Worm (Caenorhabditis elegans) whole organism, L2 larva: Measurements from ENCODE around the gene B0228.8.

Source experiments
- aly-2 ChIP-seq: fragments of 150-350 bp; optimal IDR thresholded peaks from 2 replicates; lab custom pipeline; 2014; ENCODE audit warnings: missing biosample characterization, missing genetic modification characterization
- ama-1 ChIP-seq: fragments of 150-350 bp; optimal IDR thresholded peaks from 2 replicates; lab custom pipeline; 2018; ENCODE audit warnings: inconsistent platforms
- elt-3 ChIP-seq: sonication (generic microtip); optimal IDR thresholded peaks from 2 replicates; lab custom pipeline; 2017; ENCODE audit warnings: missing biosample characterization, missing genetic modification characterization
- lsy-2 ChIP-seq, 2 experiments: fragments of 150-350 bp in 1 of 2; sonication (generic microtip) in 1 of 2; optimal IDR thresholded peaks; 2 replicates each; lab custom pipeline; 2014 to 2017; ENCODE audit warnings: missing biosample characterization in 2 of 2, missing genetic modification characterization in 2 of 2
- mdl-1 ChIP-seq, 2 experiments: fragments of 150-350 bp in 1 of 2; sonication (generic microtip) in 1 of 2; optimal IDR thresholded peaks; 2 replicates each; lab custom pipeline; 2017; ENCODE audit warnings: missing biosample characterization in 2 of 2, missing genetic modification characterization in 2 of 2
- nhr-12 ChIP-seq: fragments of 150-350 bp; optimal IDR thresholded peaks from 2 replicates; lab custom pipeline; 2014; ENCODE audit warnings: missing biosample characterization, missing genetic modification characterization
- nhr-237 ChIP-seq: fragments of 150-350 bp; optimal IDR thresholded peaks from 2 replicates; lab custom pipeline; 2014; ENCODE audit warnings: missing biosample characterization, missing genetic modification characterization
- nhr-6 ChIP-seq: fragments of 150-350 bp; optimal IDR thresholded peaks from 2 replicates; lab custom pipeline; 2014; ENCODE audit warnings: missing biosample characterization, missing genetic modification characterization
- peb-1 ChIP-seq: fragments of 150-350 bp; optimal IDR thresholded peaks from 2 replicates; lab custom pipeline; 2014; ENCODE audit warnings: missing biosample characterization, missing genetic modification characterization
- snpc-4 ChIP-seq: fragments of 150-350 bp; optimal IDR thresholded peaks from 2 replicates; lab custom pipeline; 2014; ENCODE audit warnings: missing biosample characterization, missing genetic modification characterization
- unc-62 ChIP-seq: fragments of 150-350 bp; optimal IDR thresholded peaks from 2 replicates; lab custom pipeline; 2014; ENCODE audit warnings: missing biosample characterization, missing genetic modification reagents, missing genetic modification characterization
- zag-1 ChIP-seq: fragments of 150-350 bp; optimal IDR thresholded peaks from 2 replicates; lab custom pipeline; 2014; ENCODE audit warnings: missing biosample characterization, missing genetic modification characterization

ce11 chrII:7789605-7790004 lies 28.3 kb upstream of the B0228.8 start:
- TF ChIP-seq ama-1 (no peak), nhr-237 (tag; lab: Kevin White, UChicago) (no peak), aly-2 (tag; lab: Kevin White, UChicago) (no peak), nhr-6 (tag; lab: Kevin White, UChicago) (no peak), snpc-4 (tag; lab: Kevin White, UChicago) (no peak), unc-62 (GFP tag; lab: Kevin White, UChicago) (no peak), nhr-12 (tag; lab: Kevin White, UChicago) (no peak), peb-1 (tag; lab: Kevin White, UChicago) (no peak), zag-1 (tag; lab: Kevin White, UChicago) (no peak), mdl-1 (tag; optimal IDR thresholded peaks at IDR 0.05; lab: Kevin White, UChicago) (no peak), elt-3 (tag; lab: Kevin White, UChicago) (no peak), lsy-2 (tag; optimal IDR thresholded peaks at IDR 0.05; lab: Kevin White, UChicago) (no peak)
